Fruit fly (Drosophila melanogaster): ENCODE data around the gene CG13310.

CG13310 gene

dm6 chr3L:8763037-8763454 lies 37.3 kb downstream of the CG13310 start (continued):
- TF ChIP-seq CG16813 (GFP tag; IDR thresholded peaks at IDR 0.05; ENCODE audit: partially characterized antibody), result peak; percentile 40; the same call in 1 of the 3 replicates
- TF ChIP-seq CG17568 (GFP tag; optimal IDR thresholded peaks at IDR 0.05), result peak; percentile 14
- peak; percentile 66 for TF ChIP-seq lmd (GFP tag; IDR thresholded peaks at IDR 0.05)
- TF ChIP-seq Drgx (GFP tag; IDR thresholded peaks at IDR 0.05), result peak; percentile 39; the same call in 1 of the 2 replicates
- no peak for TF ChIP-seq CG7357 (GFP tag; IDR thresholded peaks at IDR 0.05)
- TF ChIP-seq CG7786 (GFP tag; optimal IDR thresholded peaks at IDR 0.05), result peak; percentile 10
- TF ChIP-seq CG7839 (tag; optimal IDR thresholded peaks at IDR 0.05), result no peak
- TF ChIP-seq Hr3 (GFP tag; optimal IDR thresholded peaks at IDR 0.05), result peak; percentile 17
- peak; percentile 32; the same call in 1 of the 2 replicates for TF ChIP-seq E2f1 (GFP tag; IDR thresholded peaks at IDR 0.05)
- peak; percentile 33; the same call in 1 of the 2 replicates for TF ChIP-seq amos (GFP tag; IDR thresholded peaks at IDR 0.05; ENCODE audit: partially characterized antibody)
- no peak for TF ChIP-seq ind (GFP tag; optimal IDR thresholded peaks at IDR 0.05)
- no peak for TF ChIP-seq HmgD (GFP tag; optimal IDR thresholded peaks at IDR 0.05)
- peak; percentile 96 for TF ChIP-seq sr (GFP tag; IDR thresholded peaks at IDR 0.05)
- 0 out of 2 replicates have a peak, but pooled peaks have one; percentile 33 for TF ChIP-seq ranshi (GFP tag; IDR thresholded peaks at IDR 0.05)
- peak; percentile 5 for TF ChIP-seq dm (GFP tag; optimal IDR thresholded peaks at IDR 0.05)
- TF ChIP-seq MBD-R2 (GFP tag; IDR thresholded peaks at IDR 0.05), result peak; percentile 20; the same call in 1 of the 2 replicates
- TF ChIP-seq CG18599 (GFP tag; optimal IDR thresholded peaks at IDR 0.05), result peak; percentile 27
- peak; percentile 65 for TF ChIP-seq CG34224 (GFP tag; IDR thresholded peaks at IDR 0.05; ENCODE audit: partially characterized antibody)
- peak; percentile 70 for TF ChIP-seq D19B (GFP tag; optimal IDR thresholded peaks at IDR 0.05)
- TF ChIP-seq CG18764 (GFP tag; optimal IDR thresholded peaks at IDR 0.05), result no peak
- TF ChIP-seq sob (GFP tag; IDR thresholded peaks at IDR 0.05), result peak; percentile 46; the same call in 1 of the 2 replicates
- no peak for TF ChIP-seq sd (tag; optimal IDR thresholded peaks at IDR 0.05)
- peak; percentile 57; the same call in 2 of the 3 replicates for TF ChIP-seq CG14860 (GFP tag; IDR thresholded peaks at IDR 0.05; ENCODE audit: partially characterized antibody)
- TF ChIP-seq chn (GFP tag; optimal IDR thresholded peaks at IDR 0.05), result peak; percentile 4
- peak; percentile 50 for TF ChIP-seq lilli (GFP tag; optimal IDR thresholded peaks at IDR 0.05)
- TF ChIP-seq CG16863 (GFP tag; optimal IDR thresholded peaks at IDR 0.05), result peak; percentile 24
- no peak for TF ChIP-seq aop (GFP tag; IDR thresholded peaks at IDR 0.05)
- TF ChIP-seq Max (GFP tag; optimal IDR thresholded peaks at IDR 0.05), result no peak
- no peak for TF ChIP-seq stwl (tag; optimal IDR thresholded peaks at IDR 0.05)
- TF ChIP-seq Chrac-16 (GFP tag; optimal IDR thresholded peaks at IDR 0.05), result peak; percentile 14
- peak; percentile 43 for TF ChIP-seq ssp (GFP tag; IDR thresholded peaks at IDR 0.05)
- no peak for TF ChIP-seq ham (GFP tag; IDR thresholded peaks at IDR 0.05)
- TF ChIP-seq fd3F (GFP tag; optimal IDR thresholded peaks at IDR 0.05), result peak; percentile 48
- TF ChIP-seq Dref (GFP tag; IDR thresholded peaks at IDR 0.05), result no peak
- no peak for TF ChIP-seq Antp (GFP tag; optimal IDR thresholded peaks at IDR 0.05)
- TF ChIP-seq az2 (GFP tag; optimal IDR thresholded peaks at IDR 0.05), result peak; percentile 12
- peak; percentile 74 for TF ChIP-seq slbo (GFP tag; IDR thresholded peaks at IDR 0.05)
- no peak for TF ChIP-seq CG8089 (GFP tag; optimal IDR thresholded peaks at IDR 0.05)
- no peak; the same call in 1 of the 2 replicates for TF ChIP-seq CG6272 (GFP tag; IDR thresholded peaks at IDR 0.05)
- TF ChIP-seq CG3838 (GFP tag; optimal IDR thresholded peaks at IDR 0.05), result no peak
- TF ChIP-seq CG10462 (GFP tag; optimal IDR thresholded peaks at IDR 0.05), result peak; percentile 14
- TF ChIP-seq CG8359 (GFP tag; optimal IDR thresholded peaks at IDR 0.05; ENCODE audit: borderline replicate concordance), result no peak
- peak; percentile 44; the same call in 2 of the 3 replicates for TF ChIP-seq CG14050 (GFP tag; IDR thresholded peaks at IDR 0.05)
- peak; percentile 74 for TF ChIP-seq CG14441 (GFP tag; IDR thresholded peaks at IDR 0.05)
- TF ChIP-seq row (GFP tag; IDR thresholded peaks at IDR 0.05), result peak; percentile 76
- TF ChIP-seq Rx (GFP tag; IDR thresholded peaks at IDR 0.05), result peak; percentile 40
- no peak for TF ChIP-seq nau (GFP tag; optimal IDR thresholded peaks at IDR 0.05)
- TF ChIP-seq NfI (GFP tag; optimal IDR thresholded peaks at IDR 0.05), result peak; percentile 64
- TF ChIP-seq so (GFP tag; IDR thresholded peaks at IDR 0.05), result peak; percentile 64
- peak; percentile 45 for TF ChIP-seq unpg (GFP tag; optimal IDR thresholded peaks at IDR 0.05)
- peak; percentile 23 for TF ChIP-seq Bdp1 (GFP tag; optimal IDR thresholded peaks at IDR 0.05)

Measured in whole organism, embryonic.